Worm (Caenorhabditis elegans): ENCODE measurements around the gene ctsa-1.1.

- TF ChIP-seq ceh-32 (tag; optimal IDR thresholded peaks at IDR 0.05; ENCODE audit: poor library complexity) = no peak
- TF ChIP-seq ceh-20 (GFP tag; IDR thresholded peaks at IDR 0.05) = no peak
- no peak for TF ChIP-seq spr-3 (GFP tag; optimal IDR thresholded peaks at IDR 0.05)
- TF ChIP-seq nhr-25 (tag; optimal IDR thresholded peaks at IDR 0.05; ENCODE audit: borderline replicate concordance, insufficient read depth) = no peak
- no peak for TF ChIP-seq egl-27 (tag; optimal IDR thresholded peaks at IDR 0.05)
- no peak for TF ChIP-seq nhr-76 (tag; optimal IDR thresholded peaks at IDR 0.05)
- peak; percentile 22 for TF ChIP-seq aha-1 (tag)
- TF ChIP-seq gei-8 (GFP tag; optimal IDR thresholded peaks at IDR 0.05) = no peak
- TF ChIP-seq nhr-11 (tag; optimal IDR thresholded peaks at IDR 0.05) = no peak
- TF ChIP-seq ama-1 (optimal IDR thresholded peaks at IDR 0.05) = no peak
These were observed 36.5 kb downstream of the ctsa-1.1 start, which contains the start of the genes F26G1.9 and F26G1.10 for ce11 chrII:4773891-4774432.
